Fruit fly (Drosophila melanogaster) whole organism: Measurements from ENCODE around the gene Hmt-1.

Experiments
- Dll ChIP-seq: fragments of >200 bp; optimal IDR thresholded peaks from 2 replicates; lab custom pipeline; 2017
- psq ChIP-seq: fragments of >200 bp; optimal IDR thresholded peaks from 2 replicates; lab custom pipeline; 2017

- TF ChIP-seq psq (lab: Kevin White, UChicago) (no peak), Dll (lab: Kevin White, UChicago) (no peak)
These were observed 2.6 kb upstream of the Hmt-1 start, which contains the start of gene CG9632 for dm6 chr3R:15859896-15860295.
